Fruit fly (Drosophila melanogaster) whole organism, prepupa: ENCODE measurements around the gene mRNA-cap.

ENCODE experiments used
- CG6163 ChIP-seq: fragments of 200-800 bp; sonication (Bioruptor generic); IDR thresholded peaks from 3 replicates; pipeline ENCODE4 v1.3.6; 2022; ENCODE audit warnings: missing biosample characterization, missing genetic modification characterization
- CG6808 ChIP-seq: fragments of 200-800 bp; sonication (Bioruptor generic); optimal IDR thresholded peaks from 3 replicates; lab custom pipeline; 2017; ENCODE audit warnings: missing biosample characterization, missing genetic modification characterization, mild to moderate bottlenecking, moderate library complexity, missing genetic modification reagents
- CG9139 ChIP-seq: fragments of 200-800 bp; sonication (Bioruptor generic); optimal IDR thresholded peaks from 3 replicates; lab custom pipeline; 2017; ENCODE audit warnings: missing biosample characterization, mild to moderate bottlenecking, missing genetic modification characterization
- Eip75B ChIP-seq: fragments of 200-800 bp; sonication (Bioruptor generic); optimal IDR thresholded peaks from 3 replicates; lab custom pipeline; 2016; ENCODE audit warnings: missing biosample characterization, missing genetic modification characterization
- fd59A ChIP-seq: fragments of 200-800 bp; sonication (Bioruptor generic); optimal IDR thresholded peaks from 2 replicates; lab custom pipeline; 2017; ENCODE audit warnings: missing biosample characterization, mild to moderate bottlenecking, missing genetic modification characterization, missing genetic modification reagents
- svp ChIP-seq: fragments of 200-800 bp; sonication (Bioruptor generic); peaks from one replicate; lab custom pipeline; 2016; ENCODE audit warnings: missing biosample characterization, missing genetic modification characterization

DNA sequence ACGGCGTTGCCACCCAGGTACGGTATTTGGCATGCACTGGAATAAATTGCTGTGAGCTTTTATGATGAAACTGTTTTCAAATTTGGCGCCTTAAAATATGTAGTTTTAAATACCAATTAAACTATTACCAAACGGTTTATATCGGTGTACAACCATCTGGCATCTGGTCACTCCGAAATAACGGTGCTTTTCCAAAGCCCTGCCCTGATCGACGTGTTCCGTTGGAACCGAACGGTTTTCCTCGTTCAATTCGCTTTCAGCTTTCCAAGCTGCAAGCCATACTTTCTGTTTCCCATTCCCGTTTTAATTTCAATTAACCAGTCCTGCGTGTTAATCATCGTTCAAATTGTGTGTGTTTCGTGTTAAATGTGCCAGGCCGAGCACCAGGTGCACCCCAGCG, 49.6 kb downstream of the mRNA-cap start, which contains the start of gene yl:
- TF ChIP-seq CG9139 (GFP tag; lab: Kevin White, UChicago) (no peak), Eip75B (GFP tag; lab: Kevin White, UChicago) (no peak), fd59A (GFP tag; lab: Kevin White, UChicago) (no peak), CG6163 (GFP tag; lab: Robert Waterston, UW) (no peak), svp (GFP tag; lab: Kevin White, UChicago) (no peak), CG6808 (no peak)
